Worm (Caenorhabditis elegans): Measurements from ENCODE around the gene cng-1.

ce11 chrV:15002184-15002690, 29.0 kb downstream of the cng-1 start, which contains the start of the genes fib-1 and mut-15:
- 0 out of 2 replicates have a peak, but pooled peaks have one; percentile 38 for TF ChIP-seq klf-2 (GFP tag; conservative IDR thresholded peaks at IDR 0.05)
- 0 out of 2 replicates have a peak, but pooled peaks have one; percentile 26 for TF ChIP-seq ztf-29 (GFP tag; IDR thresholded peaks at IDR 0.05)
- peak; percentile 73 for TF ChIP-seq T22C8.4 (GFP tag; IDR thresholded peaks at IDR 0.05)
- TF ChIP-seq flt-1 (GFP tag; IDR thresholded peaks at IDR 0.05) = peak; percentile 82
- no peak for TF ChIP-seq med-1 (GFP tag; optimal IDR thresholded peaks at IDR 0.05; ENCODE audit: insufficient read depth)
- peak; percentile 72 for TF ChIP-seq ztf-23 (GFP tag; IDR thresholded peaks at IDR 0.05)

Measured in whole organism, midembryonic.